Worm (Caenorhabditis elegans) whole organism, late embryonic: Measurements from ENCODE around the gene stau-1.

Experiments
- C08G9.2 ChIP-seq: sonication (generic microtip); optimal IDR thresholded peaks from 2 replicates; lab custom pipeline; 2016; ENCODE audit warnings: mild to moderate bottlenecking, missing genetic modification characterization, moderate library complexity, missing compliant biosample characterization
- K02D7.2 ChIP-seq: sonication (generic microtip); optimal IDR thresholded peaks from 2 replicates; lab custom pipeline; 2017; ENCODE audit warnings: mild to moderate bottlenecking, missing genetic modification characterization, missing compliant biosample characterization
- K09A11.1 ChIP-seq: sonication (generic microtip); optimal IDR thresholded peaks from 2 replicates; lab custom pipeline; 2017; ENCODE audit warnings: antibody characterized with exemption, mild to moderate bottlenecking, missing genetic modification characterization, missing compliant biosample characterization; ENCODE audit not compliant: insufficient read depth
- T23F11.4 ChIP-seq: fragments of 200-800 bp; sonication (Bioruptor generic); optimal IDR thresholded peaks from 2 replicates; lab custom pipeline; 2018; ENCODE audit warnings: mild to moderate bottlenecking, missing genetic modification characterization, missing compliant biosample characterization
- ceh-2 ChIP-seq: sonication (generic microtip); optimal IDR thresholded peaks from 2 replicates; lab custom pipeline; 2016; ENCODE audit warnings: missing genotype, missing genetic modification characterization, missing compliant biosample characterization
- che-1 ChIP-seq: sonication (generic microtip); optimal IDR thresholded peaks from 2 replicates; lab custom pipeline; 2016; ENCODE audit warnings: mild to moderate bottlenecking, missing genetic modification characterization, missing compliant biosample characterization
- elt-2 ChIP-seq: sonication (generic microtip); optimal IDR thresholded peaks from 2 replicates; lab custom pipeline; 2016; ENCODE audit warnings: missing genetic modification reagents, missing genetic modification characterization, missing compliant biosample characterization
- eyg-1 ChIP-seq: sonication (generic microtip); optimal IDR thresholded peaks from 2 replicates; lab custom pipeline; 2016; ENCODE audit warnings: missing genotype, missing genetic modification characterization, missing compliant biosample characterization
- fkh-10 ChIP-seq: fragments of 150-350 bp; optimal IDR thresholded peaks from 2 replicates; lab custom pipeline; 2014; ENCODE audit warnings: missing biosample characterization, missing genetic modification reagents, missing genetic modification characterization
- gmeb-2 ChIP-seq: sonication (generic microtip); optimal IDR thresholded peaks from 2 replicates; lab custom pipeline; 2016; ENCODE audit warnings: missing genetic modification characterization, inconsistent platforms, missing compliant biosample characterization
- hlh-30 ChIP-seq: sonication (generic microtip); optimal IDR thresholded peaks from 2 replicates; lab custom pipeline; 2017; ENCODE audit warnings: antibody characterized with exemption, missing genetic modification characterization, missing compliant biosample characterization; ENCODE audit not compliant: insufficient read depth
- hlh-8 ChIP-seq: sonication (generic microtip); optimal IDR thresholded peaks from 2 replicates; lab custom pipeline; 2016; ENCODE audit warnings: missing genotype, missing genetic modification characterization, missing compliant biosample characterization
- lin-11 ChIP-seq: fragments of 200-800 bp; sonication (Bioruptor generic); optimal IDR thresholded peaks from 2 replicates; lab custom pipeline; 2018; ENCODE audit warnings: mild to moderate bottlenecking, missing genetic modification characterization, missing compliant biosample characterization
- nfya-1 ChIP-seq: sonication (generic microtip); optimal IDR thresholded peaks from 2 replicates; lab custom pipeline; 2017; ENCODE audit warnings: missing genetic modification characterization, mild to moderate bottlenecking, missing compliant biosample characterization, antibody characterized with exemption, moderate library complexity
- nhr-232 ChIP-seq: sonication (generic microtip); optimal IDR thresholded peaks from 2 replicates; lab custom pipeline; 2016; ENCODE audit warnings: missing genetic modification characterization, missing compliant biosample characterization
- npax-4 ChIP-seq: sonication (generic microtip); optimal IDR thresholded peaks from 2 replicates; lab custom pipeline; 2016; ENCODE audit warnings: missing genetic modification characterization, missing compliant biosample characterization
- sox-2 ChIP-seq: fragments of 200-800 bp; sonication (Bioruptor generic); IDR thresholded peaks from 2 replicates; pipeline ENCODE4 v1.3.6; 2022; ENCODE audit warnings: missing genetic modification reagents, missing genetic modification characterization, missing compliant biosample characterization
- sox-4 ChIP-seq: sonication (generic microtip); optimal IDR thresholded peaks from 2 replicates; lab custom pipeline; 2017; ENCODE audit warnings: mild to moderate bottlenecking, missing genetic modification characterization, inconsistent platforms, missing compliant biosample characterization
- tbx-7 ChIP-seq: sonication (generic microtip); optimal IDR thresholded peaks from 2 replicates; lab custom pipeline; 2016; ENCODE audit warnings: missing genotype, missing genetic modification characterization, missing compliant biosample characterization
- ttx-3 ChIP-seq: sonication (generic microtip); optimal IDR thresholded peaks from 2 replicates; lab custom pipeline; 2016; ENCODE audit warnings: missing genetic modification reagents, missing genetic modification characterization, missing compliant biosample characterization

stau-1 gene

DNA sequence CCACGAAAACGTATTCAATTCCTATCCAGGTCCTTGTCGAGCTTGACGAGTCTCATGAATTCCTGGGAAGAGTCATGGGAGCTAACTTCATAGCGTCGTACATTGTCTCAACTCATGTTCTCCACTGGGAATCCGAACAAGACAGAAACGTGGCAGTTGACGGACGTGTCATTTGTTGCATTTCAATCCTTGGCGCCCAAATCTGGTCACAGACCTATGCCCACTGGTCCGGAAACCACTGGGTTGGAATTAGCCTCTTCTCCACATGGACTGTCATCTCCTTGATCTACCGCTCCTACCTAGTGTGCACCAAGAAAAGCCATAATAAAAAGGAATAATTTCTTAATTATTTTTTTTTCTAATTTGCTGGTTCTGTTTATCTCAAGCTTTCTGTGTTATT is 52.5 kb downstream of the stau-1 start:
- TF ChIP-seq C08G9.2 (tag; lab: Kevin White, UChicago) (no peak), K09A11.1 (tag; lab: Kevin White, UChicago) (no peak), T23F11.4 (GFP tag; lab: Kevin White, UChicago) (no peak), che-1 (tag; lab: Kevin White, UChicago) (no peak), lin-11 (no peak), ttx-3 (tag; lab: Kevin White, UChicago) (no peak), eyg-1 (tag; lab: Kevin White, UChicago) (no peak), fkh-10 (GFP tag; lab: Kevin White, UChicago) (no peak), K02D7.2 (tag; lab: Kevin White, UChicago) (no peak), nhr-232 (tag; lab: Kevin White, UChicago) (no peak), sox-4 (tag; lab: Kevin White, UChicago) (no peak), npax-4 (no peak), sox-2 (GFP tag; lab: Robert Waterston, UW) (no peak), ceh-2 (tag; lab: Kevin White, UChicago) (no peak)

ce11 chrX:980252-981009 is 54.7 kb downstream of the stau-1 start, which contains the start of gene C44C1.1:
Gene C44C1.1, plus strand, starts transcription at chrX:980776.
- TF ChIP-seq hlh-30 (tag; lab: Kevin White, UChicago): no peak
- no peak for TF ChIP-seq che-1 (tag; lab: Kevin White, UChicago)
- no peak for TF ChIP-seq gmeb-2 (tag; lab: Kevin White, UChicago)
- TF ChIP-seq tbx-7: no peak
- no peak for TF ChIP-seq hlh-8 (tag; lab: Kevin White, UChicago)
- no peak for TF ChIP-seq nfya-1 (tag; lab: Kevin White, UChicago)

DNA sequence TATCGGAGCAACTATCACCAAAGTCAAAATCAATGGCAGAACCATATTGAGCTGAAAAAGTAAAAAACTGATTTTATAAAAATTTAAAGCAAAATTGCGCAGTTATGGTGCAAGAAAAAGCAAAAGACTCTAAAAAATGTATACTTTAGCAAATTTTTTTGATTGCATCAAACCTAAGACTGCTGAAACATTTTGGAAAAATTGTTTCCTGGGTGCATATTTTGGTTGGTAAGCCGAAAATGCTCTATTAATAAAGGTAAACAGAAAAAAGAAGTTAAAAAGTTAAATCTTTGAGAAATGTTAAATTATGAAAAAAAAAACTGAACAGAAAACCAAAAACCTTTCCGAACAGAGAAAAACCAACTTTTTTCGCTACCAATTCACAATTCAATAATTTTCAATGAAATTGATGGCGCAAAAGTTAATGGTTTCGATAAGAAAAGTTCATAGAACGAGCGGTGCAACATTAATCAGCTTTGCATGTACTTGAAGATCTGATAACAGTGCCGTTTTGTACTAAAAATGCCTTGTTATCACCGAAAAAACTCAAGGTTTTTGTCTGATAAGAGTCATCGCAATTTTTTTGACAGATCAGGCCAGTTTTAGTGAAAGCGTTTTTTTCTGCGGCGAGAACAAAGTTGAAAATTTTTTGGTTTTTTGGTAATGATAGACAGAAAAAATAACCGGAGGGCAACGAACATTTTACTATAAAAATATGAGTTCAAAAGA is 57.0 kb downstream of the stau-1 start, which contains the start of gene abhd-3.2:
Gene abhd-3.2 (minus strand): TSS at position 51 of the 729 bp plus-strand sequence.
- TF ChIP-seq hlh-30 (tag; lab: Kevin White, UChicago) (no peak), elt-2 (tag; lab: Kevin White, UChicago) (peak; percentile 95)
